Fruit fly (Drosophila melanogaster): ENCODE results near the gene rols.

dm6 chr3L:12057585-12057984 is 7.1 kb downstream of the rols start:
- TF ChIP-seq CG34406 (GFP tag; optimal IDR thresholded peaks at IDR 0.05) (no peak), fkh (GFP tag; optimal IDR thresholded peaks at IDR 0.05) (no peak), CG4318 (GFP tag; optimal IDR thresholded peaks at IDR 0.05) (no peak), CG10669 (GFP tag; optimal IDR thresholded peaks at IDR 0.05) (no peak), pdm3 (GFP tag; optimal IDR thresholded peaks at IDR 0.05) (no peak), OdsH (GFP tag; optimal IDR thresholded peaks at IDR 0.05) (no peak), Met (GFP tag; optimal IDR thresholded peaks at IDR 0.05) (no peak), Sox15 (GFP tag; optimal IDR thresholded peaks at IDR 0.05) (no peak), CG31627 (GFP tag; optimal IDR thresholded peaks at IDR 0.05) (no peak), CG11294 (GFP tag; IDR thresholded peaks at IDR 0.05) (no peak)

Data from whole organism, prepupa.